Worm (Caenorhabditis elegans) whole organism, L1 larva: ENCODE results near the gene F35D2.2.

ENCODE experiments used
- ama-1 ChIP-seq: fragments of 150-350 bp; optimal IDR thresholded peaks from 2 replicates; lab custom pipeline; 2014
- egl-27 ChIP-seq, 2 experiments: fragments of 150-350 bp in 1 of 2; sonication (generic microtip); optimal IDR thresholded peaks; 3 replicates each; lab custom pipeline; 2017 to 2018; ENCODE audit warnings: missing biosample characterization in 2 of 2, missing genetic modification characterization in 2 of 2, missing genetic modification reagents in 2 of 2
- elt-3 ChIP-seq, 6 experiments: fragments of 150-350 bp in 1 of 6; sonication (generic microtip); optimal IDR thresholded peaks; 2 replicates each; lab custom pipeline; 2017 to 2018; ENCODE audit warnings: missing biosample characterization in 6 of 6, missing genetic modification characterization in 6 of 6, inconsistent platforms in 1 of 6
- fkh-4 ChIP-seq: sonication (generic microtip); optimal IDR thresholded peaks from 2 replicates; lab custom pipeline; 2016; ENCODE audit warnings: missing compliant biosample characterization, missing genetic modification characterization, borderline replicate concordance
- grh-1 ChIP-seq: fragments of 200-800 bp; sonication (Bioruptor generic); IDR thresholded peaks from 2 replicates; pipeline ENCODE4 v1.3.6; 2022; ENCODE audit warnings: missing genetic modification reagents, missing genetic modification characterization, missing compliant biosample characterization
- mep-1 ChIP-seq: fragments of 150-350 bp; optimal IDR thresholded peaks from 2 replicates; lab custom pipeline; 2014; ENCODE audit warnings: missing biosample characterization, missing genetic modification characterization

DNA sequence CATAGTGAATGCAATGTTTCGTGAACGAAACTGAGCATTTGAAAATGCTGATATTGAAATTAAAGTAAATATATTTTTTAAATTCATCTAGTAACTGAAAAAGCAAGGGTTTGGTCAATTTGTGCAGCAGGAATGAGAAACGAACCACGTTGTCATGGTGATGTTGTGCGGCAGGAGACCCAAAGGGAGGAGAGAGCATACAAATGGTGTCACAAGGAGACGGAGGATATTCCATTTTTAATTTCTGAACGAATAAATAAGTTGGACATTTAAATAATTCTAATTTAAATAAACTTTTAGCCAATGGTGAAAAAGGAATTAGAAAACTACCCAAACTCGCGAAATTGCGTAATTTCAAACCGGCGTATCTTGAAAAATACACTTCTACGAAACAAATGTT is 9.3 kb downstream of the F35D2.2 start, which contains the start of gene mks-3:
- TF ChIP-seq mep-1 (tag; lab: Kevin White, UChicago) (no peak), grh-1 (GFP tag; lab: Robert Waterston, UW) (no peak), fkh-4 (tag; lab: Kevin White, UChicago) (no peak), ama-1 (no peak), egl-27 (tag; optimal IDR thresholded peaks at IDR 0.05; lab: Kevin White, UChicago) (no peak), elt-3 (tag; optimal IDR thresholded peaks at IDR 0.05; lab: Kevin White, UChicago) (no peak)
